Fruit fly (Drosophila melanogaster) whole organism, embryonic: Measurements from ENCODE around the gene nod.

ENCODE experiments used
- Atf3 ChIP-seq: fragments of 200-800 bp; sonication (Bioruptor generic); optimal IDR thresholded peaks from 3 replicates; lab custom pipeline; 2016; ENCODE audit warnings: missing biosample characterization, missing genetic modification characterization
- Blimp-1 ChIP-seq: fragments of 200-800 bp; sonication (Bioruptor generic); optimal IDR thresholded peaks from 3 replicates; lab custom pipeline; 2018; ENCODE audit warnings: missing biosample characterization, missing genetic modification characterization, mild to moderate bottlenecking, moderate library complexity, missing genetic modification reagents
- CG10565 ChIP-seq: fragments of 200-800 bp; sonication (Bioruptor generic); optimal IDR thresholded peaks from 3 replicates; lab custom pipeline; 2016; ENCODE audit warnings: missing biosample characterization, mild to moderate bottlenecking, missing genetic modification characterization
- CG11093 ChIP-seq: fragments of 200-800 bp; sonication (Bioruptor generic); IDR thresholded peaks from 3 replicates; pipeline ENCODE4 v1.3.6; 2022; ENCODE audit warnings: missing biosample characterization, missing genetic modification characterization
- CG11398 ChIP-seq: fragments of 200-800 bp; sonication (Bioruptor generic); optimal IDR thresholded peaks from 2 replicates; lab custom pipeline; 2016; ENCODE audit warnings: missing biosample characterization, missing genetic modification characterization
- CG12659 ChIP-seq: fragments of 200-800 bp; sonication (Bioruptor generic); optimal IDR thresholded peaks from 3 replicates; lab custom pipeline; 2017; ENCODE audit warnings: mild to moderate bottlenecking, missing biosample characterization, missing genetic modification reagents, missing genetic modification characterization
- CG13624 ChIP-seq: fragments of 200-800 bp; sonication (Bioruptor generic); optimal IDR thresholded peaks from 2 replicates; lab custom pipeline; 2016; ENCODE audit warnings: missing biosample characterization, missing genetic modification characterization
- CG14710 ChIP-seq: fragments of 200-800 bp; sonication (Bioruptor generic); optimal IDR thresholded peaks from 3 replicates; lab custom pipeline; 2019; ENCODE audit warnings: missing biosample characterization, mild to moderate bottlenecking, missing genetic modification characterization, moderate library complexity
- CG14965 ChIP-seq: fragments of 200-800 bp; sonication (Bioruptor generic); optimal IDR thresholded peaks from 2 replicates; lab custom pipeline; 2016; ENCODE audit warnings: missing biosample characterization, missing genetic modification characterization, borderline replicate concordance
- CG17802 ChIP-seq: fragments of 200-800 bp; sonication (Bioruptor generic); optimal IDR thresholded peaks from 2 replicates; lab custom pipeline; 2018; ENCODE audit warnings: missing biosample characterization, mild to moderate bottlenecking, missing genetic modification characterization, moderate library complexity
- CG17829 ChIP-seq: fragments of 200-800 bp; optimal IDR thresholded peaks from 2 replicates; lab custom pipeline; 2019; ENCODE audit warnings: missing biosample characterization, mild to moderate bottlenecking, missing genetic modification characterization, moderate library complexity
- CG17912 ChIP-seq: fragments of 200-800 bp; sonication (Bioruptor generic); optimal IDR thresholded peaks from 2 replicates; lab custom pipeline; 2018; ENCODE audit warnings: missing biosample characterization, mild to moderate bottlenecking, missing genetic modification characterization
- CG18011 ChIP-seq: fragments of 200-800 bp; sonication (Bioruptor generic); optimal IDR thresholded peaks from 2 replicates; lab custom pipeline; 2017; ENCODE audit warnings: missing biosample characterization, missing genetic modification characterization, mild to moderate bottlenecking, moderate library complexity, missing genotype
- CG18476 ChIP-seq: fragments of 200-800 bp; sonication (Bioruptor generic); optimal IDR thresholded peaks from 2 replicates; lab custom pipeline; 2016; ENCODE audit warnings: missing biosample characterization, mild to moderate bottlenecking, missing genetic modification characterization
- CG30431 ChIP-seq: fragments of 200-800 bp; sonication (Bioruptor generic); optimal IDR thresholded peaks from 2 replicates; lab custom pipeline; 2017; ENCODE audit warnings: missing biosample characterization, missing genetic modification characterization
- CG3065 ChIP-seq: fragments of 200-800 bp; sonication (Bioruptor generic); optimal IDR thresholded peaks from 2 replicates; lab custom pipeline; 2016; ENCODE audit warnings: missing biosample characterization, missing genetic modification characterization
- CG31365 ChIP-seq: fragments of 200-800 bp; sonication (Bioruptor generic); optimal IDR thresholded peaks from 2 replicates; lab custom pipeline; 2018; ENCODE audit warnings: missing biosample characterization, mild to moderate bottlenecking, missing genetic modification characterization
- CG34224 ChIP-seq: fragments of 200-800 bp; sonication (Bioruptor generic); IDR thresholded peaks from 3 replicates; pipeline ENCODE4 v1.3.6; 2022; ENCODE audit warnings: missing biosample characterization, missing genetic modification characterization; ENCODE audit not compliant: partially characterized antibody
- CG3847 ChIP-seq: fragments of 200-800 bp; sonication (Bioruptor generic); IDR thresholded peaks from 2 replicates; pipeline ENCODE4 v1.3.6; 2022; ENCODE audit warnings: missing biosample characterization, missing genetic modification characterization
- CG7556 ChIP-seq: fragments of 200-800 bp; sonication (Bioruptor generic); optimal IDR thresholded peaks from 2 replicates; lab custom pipeline; 2017; ENCODE audit warnings: missing biosample characterization, mild to moderate bottlenecking, missing genetic modification characterization
- CG7928 ChIP-seq: fragments of 200-800 bp; sonication (Bioruptor generic); optimal IDR thresholded peaks from 2 replicates; lab custom pipeline; 2017; ENCODE audit warnings: missing biosample characterization, mild to moderate bottlenecking, missing genetic modification characterization
- CG9876 ChIP-seq: fragments of 200-800 bp; sonication (Bioruptor generic); optimal IDR thresholded peaks from 2 replicates; lab custom pipeline; 2016; ENCODE audit warnings: missing biosample characterization, missing genetic modification characterization
- Dp ChIP-seq: fragments of 200-800 bp; sonication (Bioruptor generic); optimal IDR thresholded peaks from 2 replicates; lab custom pipeline; 2018; ENCODE audit warnings: missing biosample characterization, mild to moderate bottlenecking, missing genetic modification characterization, moderate library complexity
- Fer2 ChIP-seq: fragments of 200-800 bp; sonication (Bioruptor generic); optimal IDR thresholded peaks from 2 replicates; lab custom pipeline; 2018; ENCODE audit warnings: missing biosample characterization, mild to moderate bottlenecking, missing genetic modification characterization, moderate library complexity
- GATAe ChIP-seq: fragments of 200-800 bp; sonication (Bioruptor generic); conservative IDR thresholded peaks from 2 replicates; pipeline ENCODE4 v1.3.6; 2022; ENCODE audit warnings: missing biosample characterization, missing genetic modification characterization
- H2.0 ChIP-seq: fragments of 200-800 bp; sonication (Bioruptor generic); IDR thresholded peaks from 2 replicates; pipeline ENCODE4 v1.3.6; 2022; ENCODE audit warnings: missing biosample characterization, missing genetic modification characterization
- Hr78 ChIP-seq, 2 experiments: fragments of 200-800 bp in 1 of 2; fragments of >200 bp in 1 of 2; sonication (Bioruptor generic) in 1 of 2; optimal IDR thresholded peaks; 2 replicates each; lab custom pipeline; 2017 to 2019; ENCODE audit warnings: missing biosample characterization in 2 of 2, missing genetic modification characterization in 2 of 2, mild to moderate bottlenecking in 1 of 2, moderate library complexity in 1 of 2
- Opbp ChIP-seq: fragments of 200-800 bp; sonication (Bioruptor generic); IDR thresholded peaks from 3 replicates; pipeline ENCODE4 v1.3.6; 2022; ENCODE audit warnings: missing biosample characterization, missing genetic modification characterization; ENCODE audit not compliant: partially characterized antibody
- PHDP ChIP-seq: fragments of 200-800 bp; sonication (Bioruptor generic); optimal IDR thresholded peaks from 3 replicates; lab custom pipeline; 2018; ENCODE audit warnings: missing biosample characterization, mild to moderate bottlenecking, missing genetic modification characterization, moderate library complexity
- Scr ChIP-seq: fragments of 200-800 bp; sonication (Bioruptor generic); IDR thresholded peaks from 2 replicates; pipeline ENCODE4 v1.3.6; 2022; ENCODE audit warnings: missing biosample characterization, missing genetic modification characterization; ENCODE audit not compliant: partially characterized antibody
- Sin3A ChIP-seq: fragments of >200 bp; optimal IDR thresholded peaks from 2 replicates; lab custom pipeline; 2018
- Sry-β ChIP-seq: fragments of 200-800 bp; sonication (Bioruptor generic); optimal IDR thresholded peaks from 2 replicates; lab custom pipeline; 2018; ENCODE audit warnings: missing biosample characterization, mild to moderate bottlenecking, missing genetic modification characterization, moderate library complexity
- Tbp ChIP-seq: fragments of >200 bp; optimal IDR thresholded peaks from 2 replicates; lab custom pipeline; 2018; ENCODE audit warnings: missing biosample characterization, missing genetic modification characterization
- al ChIP-seq: fragments of 200-800 bp; sonication (Bioruptor generic); IDR thresholded peaks from 2 replicates; pipeline ENCODE4 v1.3.6; 2022; ENCODE audit warnings: missing biosample characterization, missing genetic modification characterization
- ara ChIP-seq: fragments of 200-800 bp; sonication (Bioruptor generic); IDR thresholded peaks from 2 replicates; pipeline ENCODE4 v1.3.6; 2022; ENCODE audit warnings: missing biosample characterization, missing genetic modification characterization
- ash1 ChIP-seq: fragments of 200-800 bp; sonication (Bioruptor generic); optimal IDR thresholded peaks from 2 replicates; lab custom pipeline; 2018; ENCODE audit warnings: missing biosample characterization, mild to moderate bottlenecking, missing genetic modification characterization
- bbx ChIP-seq: fragments of 200-800 bp; sonication (Bioruptor generic); IDR thresholded peaks from 2 replicates; pipeline ENCODE4 v1.3.6; 2022; ENCODE audit warnings: missing biosample characterization, missing genetic modification characterization; ENCODE audit not compliant: partially characterized antibody
- bcd ChIP-seq: fragments of 200-800 bp; sonication (Bioruptor generic); optimal IDR thresholded peaks from 2 replicates; lab custom pipeline; 2017; ENCODE audit warnings: missing biosample characterization, mild to moderate bottlenecking, missing genetic modification characterization
- chm ChIP-seq: fragments of 200-800 bp; sonication (Bioruptor generic); IDR thresholded peaks from 2 replicates; pipeline ENCODE4 v1.3.6; 2022; ENCODE audit warnings: missing biosample characterization, missing genetic modification characterization
- crol ChIP-seq: fragments of 200-800 bp; sonication (Bioruptor generic); IDR thresholded peaks from 2 replicates; pipeline ENCODE4 v1.3.6; 2022; ENCODE audit warnings: missing biosample characterization, missing genetic modification characterization
- esg ChIP-seq: fragments of 200-800 bp; sonication (Bioruptor generic); conservative IDR thresholded peaks from 2 replicates; pipeline ENCODE4 v1.3.6; 2022; ENCODE audit warnings: missing biosample characterization, missing genetic modification characterization
- fru ChIP-seq: fragments of >200 bp; optimal IDR thresholded peaks from 2 replicates; lab custom pipeline; 2017
- fu2 ChIP-seq: fragments of 200-800 bp; sonication (Bioruptor generic); optimal IDR thresholded peaks from 2 replicates; lab custom pipeline; 2016; ENCODE audit warnings: missing biosample characterization, missing genetic modification characterization
- h ChIP-seq: fragments of >200 bp; optimal IDR thresholded peaks from 2 replicates; lab custom pipeline; 2017
- inv ChIP-seq: fragments of 200-800 bp; sonication (Bioruptor generic); IDR thresholded peaks from 2 replicates; pipeline ENCODE4 v1.3.6; 2022; ENCODE audit warnings: missing biosample characterization, missing genetic modification characterization; ENCODE audit not compliant: partially characterized antibody
- mirr ChIP-seq: fragments of 200-800 bp; sonication (Bioruptor generic); optimal IDR thresholded peaks from 3 replicates; lab custom pipeline; 2018; ENCODE audit warnings: missing biosample characterization, mild to moderate bottlenecking, missing genetic modification characterization
- oc ChIP-seq: fragments of 200-800 bp; sonication (Bioruptor generic); optimal IDR thresholded peaks from 2 replicates; lab custom pipeline; 2018; ENCODE audit warnings: missing biosample characterization, mild to moderate bottlenecking, missing genetic modification characterization, moderate library complexity
- otp ChIP-seq: fragments of 200-800 bp; sonication (Bioruptor generic); IDR thresholded peaks from 3 replicates; pipeline ENCODE4, ENCODE4 v1.3.6; 2022; ENCODE audit warnings: missing biosample characterization, missing genetic modification characterization
- so ChIP-seq: fragments of 200-800 bp; sonication (Bioruptor generic); IDR thresholded peaks from 3 replicates; pipeline ENCODE4 v1.3.6; 2022; ENCODE audit warnings: missing biosample characterization, missing genetic modification characterization
- trem ChIP-seq: fragments of 200-800 bp; optimal IDR thresholded peaks from 3 replicates; lab custom pipeline; 2019; ENCODE audit warnings: missing biosample characterization, mild to moderate bottlenecking, missing genetic modification characterization, moderate library complexity
- ttk ChIP-seq: fragments of 200-800 bp; sonication (Bioruptor generic); IDR thresholded peaks from 2 replicates; pipeline ENCODE4 v2.1.2; 2022; ENCODE audit warnings: missing biosample characterization, missing genetic modification characterization
- zen ChIP-seq: fragments of 200-800 bp; sonication (Bioruptor generic); optimal IDR thresholded peaks from 3 replicates; lab custom pipeline; 2018; ENCODE audit warnings: missing biosample characterization, mild to moderate bottlenecking, missing genetic modification characterization, moderate library complexity

nod gene

DNA sequence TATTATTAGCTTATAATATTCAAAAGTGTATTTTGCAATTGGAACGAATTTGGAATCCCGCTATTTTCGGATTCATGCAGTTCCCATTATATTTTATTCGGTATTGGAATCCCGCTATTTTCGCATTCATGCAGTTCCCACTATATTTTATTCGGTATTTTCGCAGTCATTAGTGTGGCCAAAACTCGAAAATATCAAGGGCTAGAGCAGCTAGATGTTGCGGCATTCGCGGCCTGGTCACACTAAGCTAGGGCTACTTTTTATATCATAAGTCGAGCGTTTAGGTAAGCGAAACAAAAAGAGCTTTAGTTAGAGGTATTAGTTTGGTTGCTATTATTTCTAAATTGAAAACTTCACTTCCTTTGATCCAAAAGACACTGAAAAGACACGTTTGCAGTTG lies 1.7 kb upstream of the nod start (continued):
- TF ChIP-seq Hr78 (GFP tag; optimal IDR thresholded peaks at IDR 0.05; lab: Kevin White, UChicago): no peak
- TF ChIP-seq Fer2 (tag; lab: Kevin White, UChicago): no peak
- TF ChIP-seq CG13624 (GFP tag; lab: Kevin White, UChicago): no peak
- TF ChIP-seq ara (GFP tag; lab: Robert Waterston, UW): no peak
- TF ChIP-seq CG7556: no peak
- TF ChIP-seq mirr (GFP tag; lab: Kevin White, UChicago): no peak
- no peak for TF ChIP-seq fru
- no peak for TF ChIP-seq h (lab: Kevin White, UChicago)
- TF ChIP-seq CG14965 (GFP tag; lab: Kevin White, UChicago): no peak
- TF ChIP-seq bcd: no peak
- peak; percentile 63 for TF ChIP-seq CG34224 (GFP tag; lab: Robert Waterston, UW)
- no peak for TF ChIP-seq Blimp-1 (GFP tag; lab: Kevin White, UChicago)
- no peak for TF ChIP-seq ash1 (GFP tag; lab: Kevin White, UChicago)
- TF ChIP-seq CG9876 (GFP tag; lab: Kevin White, UChicago): no peak
- TF ChIP-seq Scr (GFP tag; lab: Robert Waterston, UW): no peak; the same call in 1 of the 2 replicates
- TF ChIP-seq chm: 0 out of 2 replicates have a peak, but pooled peaks have one; percentile 26
- TF ChIP-seq otp (GFP tag; lab: Robert Waterston, UW): no peak
- no peak for TF ChIP-seq ttk
- no peak for TF ChIP-seq fu2 (GFP tag; lab: Kevin White, UChicago)
- no peak for TF ChIP-seq crol (GFP tag; lab: Robert Waterston, UW)
- TF ChIP-seq Sin3A: no peak
- peak; percentile 78 for TF ChIP-seq CG7928 (GFP tag; lab: Kevin White, UChicago)
- peak; percentile 50 for TF ChIP-seq CG12659
- TF ChIP-seq oc (tag; lab: Kevin White, UChicago): no peak
- TF ChIP-seq Dp (GFP tag; lab: Kevin White, UChicago): peak; percentile 43
- TF ChIP-seq CG11398: no peak
- TF ChIP-seq esg (GFP tag; lab: Robert Waterston, UW): no peak
- no peak for TF ChIP-seq CG18476
- peak; percentile 36; the same call in 1 of the 3 replicates for TF ChIP-seq Opbp (GFP tag; lab: Robert Waterston, UW)
- TF ChIP-seq CG3065 (GFP tag; lab: Kevin White, UChicago): no peak
- no peak for TF ChIP-seq PHDP
- no peak for TF ChIP-seq CG18011 (GFP tag; lab: Kevin White, UChicago)
- TF ChIP-seq bbx (GFP tag; lab: Robert Waterston, UW): peak; percentile 34; the same call in 1 of the 2 replicates
- TF ChIP-seq CG3847: peak; percentile 18; the same call in 1 of the 2 replicates
- peak; percentile 41 for TF ChIP-seq CG14710 (tag; lab: Kevin White, UChicago)
- no peak for TF ChIP-seq inv
- TF ChIP-seq Tbp (GFP tag; lab: Kevin White, UChicago): no peak
- TF ChIP-seq zen: no peak
- peak; percentile 43 for TF ChIP-seq trem (tag; lab: Kevin White, UChicago)
- TF ChIP-seq CG17912 (GFP tag; lab: Kevin White, UChicago): no peak
- TF ChIP-seq Atf3 (GFP tag; lab: Kevin White, UChicago): no peak
- TF ChIP-seq CG17802 (tag; lab: Kevin White, UChicago): no peak
- no peak for TF ChIP-seq CG11093 (GFP tag; lab: Robert Waterston, UW)
- no peak for TF ChIP-seq so (GFP tag; lab: Robert Waterston, UW)
- no peak for TF ChIP-seq al
- TF ChIP-seq GATAe (GFP tag; lab: Robert Waterston, UW): no peak
- no peak for TF ChIP-seq CG31365 (tag; lab: Kevin White, UChicago)
- no peak for TF ChIP-seq CG10565
- TF ChIP-seq CG30431 (GFP tag; lab: Kevin White, UChicago): no peak
- TF ChIP-seq CG17829 (tag; lab: Kevin White, UChicago): no peak
- TF ChIP-seq Sry-β (GFP tag; lab: Kevin White, UChicago): peak; percentile 41
- no peak for TF ChIP-seq H2.0 (GFP tag; lab: Robert Waterston, UW)
